Worm (Caenorhabditis elegans) whole organism, late embryonic: ENCODE results near the gene B0222.11.

Experiments used
- C08G9.2 ChIP-seq: sonication (generic microtip); optimal IDR thresholded peaks from 2 replicates; lab custom pipeline; 2016; ENCODE audit warnings: mild to moderate bottlenecking, missing genetic modification characterization, moderate library complexity, missing compliant biosample characterization
- K09A11.1 ChIP-seq: sonication (generic microtip); optimal IDR thresholded peaks from 2 replicates; lab custom pipeline; 2017; ENCODE audit warnings: antibody characterized with exemption, mild to moderate bottlenecking, missing genetic modification characterization, missing compliant biosample characterization; ENCODE audit not compliant: insufficient read depth
- Y22D7AL.16 ChIP-seq: sonication (generic microtip); optimal IDR thresholded peaks from 2 replicates; lab custom pipeline; 2016; ENCODE audit warnings: missing genetic modification characterization, missing compliant biosample characterization
- dmd-4 ChIP-seq: sonication (generic microtip); optimal IDR thresholded peaks from 2 replicates; lab custom pipeline; 2016; ENCODE audit warnings: borderline replicate concordance, missing genetic modification characterization, missing compliant biosample characterization
- pha-2 ChIP-seq: sonication (generic microtip); optimal IDR thresholded peaks from 2 replicates; lab custom pipeline; 2017; ENCODE audit warnings: mild to moderate bottlenecking, missing genetic modification characterization, missing compliant biosample characterization
- pha-4 ChIP-seq: fragments of 150-350 bp; optimal IDR thresholded peaks from 2 replicates; lab custom pipeline; 2018; ENCODE audit warnings: missing biosample characterization, missing genetic modification reagents, missing genetic modification characterization
- rnt-1 ChIP-seq: sonication (generic microtip); optimal IDR thresholded peaks from 2 replicates; lab custom pipeline; 2016; ENCODE audit warnings: missing genetic modification characterization, missing compliant biosample characterization
- sox-2 ChIP-seq: fragments of 200-800 bp; sonication (Bioruptor generic); IDR thresholded peaks from 2 replicates; pipeline ENCODE4 v1.3.6; 2022; ENCODE audit warnings: missing genetic modification reagents, missing genetic modification characterization, missing compliant biosample characterization
- sox-4 ChIP-seq: sonication (generic microtip); optimal IDR thresholded peaks from 2 replicates; lab custom pipeline; 2017; ENCODE audit warnings: mild to moderate bottlenecking, missing genetic modification characterization, inconsistent platforms, missing compliant biosample characterization

DNA sequence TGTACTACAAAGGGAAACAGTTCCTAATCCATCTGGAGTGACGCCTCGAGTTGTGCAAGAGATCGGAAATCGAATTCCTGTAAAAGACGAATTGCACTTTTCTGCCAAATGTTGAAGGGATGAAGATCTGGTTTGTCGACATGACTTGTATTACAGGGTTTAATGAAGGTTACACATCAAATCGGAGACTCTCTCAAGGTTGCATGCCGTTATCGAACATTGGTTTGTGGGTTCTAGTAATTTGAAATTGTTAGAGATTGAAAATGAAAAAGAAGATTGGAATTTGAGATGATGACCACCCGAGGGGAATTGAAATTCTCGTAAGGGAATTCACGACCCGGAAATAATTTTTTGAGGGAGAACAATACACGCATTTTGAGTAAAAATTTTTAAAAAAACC is 1.7 kb downstream of the B0222.11 start:
- TF ChIP-seq Y22D7AL.16 (tag; lab: Kevin White, UChicago) = no peak
- TF ChIP-seq C08G9.2 = no peak
- no peak for TF ChIP-seq rnt-1 (tag; lab: Kevin White, UChicago)
- TF ChIP-seq K09A11.1 (tag; lab: Kevin White, UChicago) = no peak
- no peak for TF ChIP-seq sox-4 (tag; lab: Kevin White, UChicago)
- TF ChIP-seq pha-4 (tag; lab: Kevin White, UChicago) = no peak
- TF ChIP-seq sox-2 (GFP tag; lab: Robert Waterston, UW) = no peak
- TF ChIP-seq pha-2 (tag; lab: Kevin White, UChicago) = no peak
- no peak for TF ChIP-seq dmd-4 (tag; lab: Kevin White, UChicago)
